Fruit fly (Drosophila melanogaster): Measurements from ENCODE around the gene lds.
A peak's percentile ranks its signal among the peaks of the same experiment; 100 is the strongest.

lds gene

dm6 chr3R:7895457-7895856 lies 24.8 kb upstream of the lds start:
- TF ChIP-seq Bteb2 (GFP tag; optimal IDR thresholded peaks at IDR 0.05) (peak; percentile 32), Mad (GFP tag; optimal IDR thresholded peaks at IDR 0.05) (no peak), otp (GFP tag; IDR thresholded peaks at IDR 0.05) (no peak), maf-S (GFP tag; optimal IDR thresholded peaks at IDR 0.05) (peak; percentile 56), ap (GFP tag; IDR thresholded peaks at IDR 0.05) (no peak), CG14860 (GFP tag; IDR thresholded peaks at IDR 0.05; ENCODE audit: partially characterized antibody) (no peak), CG13296 (GFP tag; optimal IDR thresholded peaks at IDR 0.05) (peak; percentile 69), CG3281 (GFP tag; optimal IDR thresholded peaks at IDR 0.05) (peak; percentile 80), Dbx (GFP tag; IDR thresholded peaks at IDR 0.05) (peak; percentile 81), CG3995 (GFP tag; optimal IDR thresholded peaks at IDR 0.05) (peak; percentile 40), CG9609 (GFP tag; optimal IDR thresholded peaks at IDR 0.05) (no peak), Nf-YC (tag; optimal IDR thresholded peaks at IDR 0.05) (no peak), CG31224 (GFP tag; IDR thresholded peaks at IDR 0.05) (peak; percentile 42; the same call in 1 of the 2 replicates), CG1603 (tag; optimal IDR thresholded peaks at IDR 0.05) (no peak), onecut (GFP tag; IDR thresholded peaks at IDR 0.05) (no peak; the same call in 1 of the 2 replicates), sr (GFP tag; IDR thresholded peaks at IDR 0.05) (no peak; the same call in 2 of the 3 replicates), Neu2 (GFP tag; optimal IDR thresholded peaks at IDR 0.05; ENCODE audit: borderline replicate concordance) (no peak), Eip74EF (GFP tag; optimal IDR thresholded peaks at IDR 0.05) (peak in 1 of 2 experiments; percentile 65), cad (GFP tag; optimal IDR thresholded peaks at IDR 0.05) (no peak), CG7839 (tag; optimal IDR thresholded peaks at IDR 0.05) (no peak), CG11398 (GFP tag; optimal IDR thresholded peaks at IDR 0.05) (no peak), fd64A (GFP tag; optimal IDR thresholded peaks at IDR 0.05) (no peak), HmgZ (tag; optimal IDR thresholded peaks at IDR 0.05) (peak; percentile 54), Sry-δ (GFP tag; optimal IDR thresholded peaks at IDR 0.05) (peak; percentile 10), ac (GFP tag; optimal IDR thresholded peaks at IDR 0.05) (no peak), aop (GFP tag; IDR thresholded peaks at IDR 0.05) (no peak), D (optimal IDR thresholded peaks at IDR 0.05) (no peak), D (GFP tag; optimal IDR thresholded peaks at IDR 0.05) (no peak), CG34376 (GFP tag; optimal IDR thresholded peaks at IDR 0.05) (no peak), CG12744 (GFP tag; optimal IDR thresholded peaks at IDR 0.05) (peak; percentile 63), B-H1 (GFP tag; IDR thresholded peaks at IDR 0.05) (peak; percentile 75), zen2 (GFP tag; IDR thresholded peaks at IDR 0.05; ENCODE audit: partially characterized antibody) (no peak), CG42726 (GFP tag; IDR thresholded peaks at IDR 0.05; ENCODE audit: partially characterized antibody) (no peak), pnt (GFP tag; optimal IDR thresholded peaks at IDR 0.05) (peak; percentile 30), ato (GFP tag; IDR thresholded peaks at IDR 0.05; ENCODE audit: partially characterized antibody) (no peak), CrebB (tag; optimal IDR thresholded peaks at IDR 0.05) (peak; percentile 65), CG17829 (tag; optimal IDR thresholded peaks at IDR 0.05) (peak; percentile 42), Jarid2 (GFP tag; optimal IDR thresholded peaks at IDR 0.05) (no peak), CG34224 (GFP tag; IDR thresholded peaks at IDR 0.05; ENCODE audit: partially characterized antibody) (no peak), CG6813 (GFP tag; optimal IDR thresholded peaks at IDR 0.05) (peak; percentile 70), CG12071 (GFP tag; optimal IDR thresholded peaks at IDR 0.05) (no peak), CG12219 (GFP tag; optimal IDR thresholded peaks at IDR 0.05) (peak; percentile 64), CG17385 (GFP tag; optimal IDR thresholded peaks at IDR 0.05) (peak; percentile 74), Dref (GFP tag; IDR thresholded peaks at IDR 0.05) (no peak), Fer2 (tag; optimal IDR thresholded peaks at IDR 0.05) (peak; percentile 15), z (GFP tag; IDR thresholded peaks at IDR 0.05) (no peak), CG12104 (GFP tag; optimal IDR thresholded peaks at IDR 0.05) (peak; percentile 37), E2f2 (GFP tag; IDR thresholded peaks at IDR 0.05) (peak; percentile 52; the same call in 1 of the 2 replicates), CG17912 (GFP tag; optimal IDR thresholded peaks at IDR 0.05) (no peak), zfh2 (GFP tag; optimal IDR thresholded peaks at IDR 0.05) (peak; percentile 64), CG10959 (GFP tag; IDR thresholded peaks at IDR 0.05) (no peak)

Data from whole organism, embryonic.